Fruit fly (Drosophila melanogaster) whole organism, embryonic: ENCODE data around the gene SpdS.

Experiments
- Atf6 ChIP-seq: fragments of 200-800 bp; sonication (Bioruptor generic); IDR thresholded peaks from 2 replicates; pipeline ENCODE4 v1.3.6; 2022; ENCODE audit warnings: missing biosample characterization, missing genetic modification characterization
- Bdp1 ChIP-seq: fragments of 200-800 bp; sonication (Bioruptor generic); optimal IDR thresholded peaks from 3 replicates; lab custom pipeline; 2016; ENCODE audit warnings: missing biosample characterization, missing genetic modification characterization
- CG10209 ChIP-seq: fragments of 200-800 bp; sonication (Bioruptor generic); optimal IDR thresholded peaks from 3 replicates; lab custom pipeline; 2017; ENCODE audit warnings: missing biosample characterization, mild to moderate bottlenecking, missing genetic modification characterization, missing genetic modification reagents
- CG10462 ChIP-seq: fragments of 200-800 bp; sonication (Bioruptor generic); optimal IDR thresholded peaks from 2 replicates; lab custom pipeline; 2016; ENCODE audit warnings: missing biosample characterization, missing genetic modification characterization
- CG14710 ChIP-seq: fragments of 200-800 bp; sonication (Bioruptor generic); optimal IDR thresholded peaks from 3 replicates; lab custom pipeline; 2019; ENCODE audit warnings: missing biosample characterization, mild to moderate bottlenecking, missing genetic modification characterization, moderate library complexity
- CG15514 ChIP-seq: fragments of 200-800 bp; sonication (Bioruptor generic); optimal IDR thresholded peaks from 3 replicates; lab custom pipeline; 2017; ENCODE audit warnings: missing biosample characterization, missing genetic modification characterization, mild to moderate bottlenecking, moderate library complexity, missing genetic modification reagents
- CG15601 ChIP-seq: fragments of 200-800 bp; sonication (Bioruptor generic); optimal IDR thresholded peaks from 3 replicates; lab custom pipeline; 2019; ENCODE audit warnings: missing biosample characterization, mild to moderate bottlenecking, missing genetic modification characterization, moderate library complexity
- CG17359 ChIP-seq: fragments of 200-800 bp; sonication (Bioruptor generic); optimal IDR thresholded peaks from 3 replicates; lab custom pipeline; 2018; ENCODE audit warnings: missing biosample characterization, mild to moderate bottlenecking, missing genetic modification characterization, moderate library complexity
- CG17568 ChIP-seq: fragments of 200-800 bp; sonication (Bioruptor generic); optimal IDR thresholded peaks from 2 replicates; lab custom pipeline; 2018; ENCODE audit warnings: missing biosample characterization, mild to moderate bottlenecking, missing genetic modification characterization, moderate library complexity
- CG2202 ChIP-seq: fragments of 200-800 bp; sonication (Bioruptor generic); optimal IDR thresholded peaks from 2 replicates; lab custom pipeline; 2018; ENCODE audit warnings: missing biosample characterization, mild to moderate bottlenecking, missing genetic modification characterization
- CG2712 ChIP-seq: fragments of 200-800 bp; optimal IDR thresholded peaks from 3 replicates; lab custom pipeline; 2019; ENCODE audit warnings: missing biosample characterization, mild to moderate bottlenecking, missing genetic modification characterization, moderate library complexity
- CG34422 ChIP-seq: fragments of 200-800 bp; sonication (Bioruptor generic); IDR thresholded peaks from 3 replicates; pipeline ENCODE4 v1.3.6; 2022; ENCODE audit warnings: missing biosample characterization, missing genetic modification characterization
- CG4360 ChIP-seq: fragments of 200-800 bp; sonication (Bioruptor generic); IDR thresholded peaks from 2 replicates; pipeline ENCODE4 v1.3.6; 2022; ENCODE audit warnings: missing biosample characterization, missing genetic modification characterization
- CG43689 ChIP-seq: fragments of 200-800 bp; sonication (Bioruptor generic); IDR thresholded peaks from 2 replicates; pipeline ENCODE4 v1.3.6; 2022; ENCODE audit warnings: missing biosample characterization, missing genetic modification characterization
- CG6765 ChIP-seq: fragments of 200-800 bp; sonication (Bioruptor generic); optimal IDR thresholded peaks from 3 replicates; lab custom pipeline; 2017; ENCODE audit warnings: missing biosample characterization, mild to moderate bottlenecking, missing genetic modification characterization
- CG8359 ChIP-seq: fragments of 200-800 bp; sonication (Bioruptor generic); optimal IDR thresholded peaks from 2 replicates; lab custom pipeline; 2017; ENCODE audit warnings: missing biosample characterization, mild to moderate bottlenecking, missing genetic modification characterization, borderline replicate concordance
- CG8944 ChIP-seq: fragments of 200-800 bp; sonication (Bioruptor generic); optimal IDR thresholded peaks from 3 replicates; lab custom pipeline; 2016; ENCODE audit warnings: missing biosample characterization, missing genetic modification characterization
- D19A ChIP-seq: fragments of 200-800 bp; optimal IDR thresholded peaks from 3 replicates; lab custom pipeline; 2019; ENCODE audit warnings: missing biosample characterization, mild to moderate bottlenecking, missing genetic modification characterization, moderate library complexity
- D19B ChIP-seq: fragments of 200-800 bp; sonication (Bioruptor generic); optimal IDR thresholded peaks from 2 replicates; lab custom pipeline; 2017; ENCODE audit warnings: missing biosample characterization, mild to moderate bottlenecking, missing genetic modification characterization
- GATAe ChIP-seq: fragments of 200-800 bp; sonication (Bioruptor generic); conservative IDR thresholded peaks from 2 replicates; pipeline ENCODE4 v1.3.6; 2022; ENCODE audit warnings: missing biosample characterization, missing genetic modification characterization
- Hsf ChIP-seq: fragments of 200-800 bp; sonication (Bioruptor generic); optimal IDR thresholded peaks from 3 replicates; lab custom pipeline; 2016; ENCODE audit warnings: missing biosample characterization, missing genetic modification characterization
- Jarid2 ChIP-seq: fragments of 200-800 bp; sonication (Bioruptor generic); optimal IDR thresholded peaks from 3 replicates; lab custom pipeline; 2017; ENCODE audit warnings: mild to moderate bottlenecking, missing biosample characterization, missing genetic modification reagents, missing genetic modification characterization
- Kr ChIP-seq: fragments of 200-800 bp; sonication (Bioruptor generic); optimal IDR thresholded peaks from 2 replicates; lab custom pipeline; 2017; ENCODE audit warnings: missing biosample characterization, mild to moderate bottlenecking, missing genetic modification characterization
- NFAT ChIP-seq: fragments of 200-800 bp; sonication (Bioruptor generic); IDR thresholded peaks from 2 replicates; pipeline ENCODE4 v1.3.6; 2022; ENCODE audit warnings: missing biosample characterization, missing genetic modification characterization
- Ptx1 ChIP-seq: fragments of 200-800 bp; sonication (Bioruptor generic); IDR thresholded peaks from 2 replicates; pipeline ENCODE4 v1.3.6; 2022; ENCODE audit warnings: missing biosample characterization, missing genetic modification characterization
- Xrp1 ChIP-seq: fragments of 200-800 bp; sonication (Bioruptor generic); IDR thresholded peaks from 2 replicates; pipeline ENCODE4 v1.3.6; 2022; ENCODE audit warnings: missing biosample characterization, missing genetic modification characterization
- ac ChIP-seq: fragments of 200-800 bp; sonication (Bioruptor generic); optimal IDR thresholded peaks from 3 replicates; lab custom pipeline; 2017; ENCODE audit warnings: missing biosample characterization, mild to moderate bottlenecking, missing genetic modification characterization
- ato ChIP-seq: fragments of 200-800 bp; sonication (Bioruptor generic); IDR thresholded peaks from 2 replicates; pipeline ENCODE4 v1.3.6; 2022; ENCODE audit warnings: missing biosample characterization, missing genetic modification characterization; ENCODE audit not compliant: partially characterized antibody
- bab2 ChIP-seq: fragments of 200-800 bp; sonication (Bioruptor generic); optimal IDR thresholded peaks from 2 replicates; lab custom pipeline; 2016; ENCODE audit warnings: missing biosample characterization, missing genetic modification characterization
- bsh ChIP-seq, 2 experiments: fragments of 200-800 bp; sonication (Bioruptor generic); optimal IDR thresholded peaks; 2 replicates each; lab custom pipeline; 2017 to 2018; ENCODE audit warnings: mild to moderate bottlenecking in 2 of 2, missing biosample characterization in 2 of 2, missing genetic modification characterization in 2 of 2, moderate library complexity in 1 of 2
- cad ChIP-seq: fragments of >200 bp; optimal IDR thresholded peaks from 2 replicates; lab custom pipeline; 2017; ENCODE audit warnings: missing biosample characterization, missing genetic modification characterization
- dmrt11E ChIP-seq: fragments of 200-800 bp; sonication (Bioruptor generic); optimal IDR thresholded peaks from 3 replicates; lab custom pipeline; 2018; ENCODE audit warnings: missing biosample characterization, mild to moderate bottlenecking, missing genetic modification characterization, moderate library complexity
- en ChIP-seq: fragments of 200-800 bp; sonication (Bioruptor generic); optimal IDR thresholded peaks from 2 replicates; lab custom pipeline; 2016; ENCODE audit warnings: missing biosample characterization, missing genetic modification characterization
- gcm ChIP-seq: fragments of 200-800 bp; sonication (Bioruptor generic); optimal IDR thresholded peaks from 2 replicates; lab custom pipeline; 2019; ENCODE audit warnings: missing biosample characterization, mild to moderate bottlenecking, missing genetic modification characterization, moderate library complexity
- grau ChIP-seq: fragments of 200-800 bp; optimal IDR thresholded peaks from 3 replicates; lab custom pipeline; 2019; ENCODE audit warnings: missing biosample characterization, mild to moderate bottlenecking, missing genetic modification characterization, moderate library complexity
- ind ChIP-seq: fragments of 200-800 bp; sonication (Bioruptor generic); optimal IDR thresholded peaks from 3 replicates; lab custom pipeline; 2016; ENCODE audit warnings: missing biosample characterization, missing genetic modification characterization
- kay ChIP-seq: fragments of 200-800 bp; sonication (Bioruptor generic); optimal IDR thresholded peaks from 2 replicates; lab custom pipeline; 2016; ENCODE audit warnings: missing biosample characterization, missing genetic modification characterization
- kni ChIP-seq: fragments of 200-800 bp; sonication (Bioruptor generic); optimal IDR thresholded peaks from 3 replicates; lab custom pipeline; 2017; ENCODE audit warnings: mild to moderate bottlenecking, missing biosample characterization, missing genetic modification reagents, missing genetic modification characterization
- nmo ChIP-seq: fragments of 200-800 bp; sonication (Bioruptor generic); optimal IDR thresholded peaks from 2 replicates; lab custom pipeline; 2018; ENCODE audit warnings: missing biosample characterization, mild to moderate bottlenecking, missing genetic modification characterization, moderate library complexity
- org-1 ChIP-seq: fragments of 200-800 bp; sonication (Bioruptor generic); optimal IDR thresholded peaks from 2 replicates; lab custom pipeline; 2017; ENCODE audit warnings: missing biosample characterization, missing genetic modification characterization
- peb ChIP-seq: fragments of 200-800 bp; sonication (Bioruptor generic); IDR thresholded peaks from 2 replicates; pipeline ENCODE4 v1.3.6; 2022; ENCODE audit warnings: missing biosample characterization, missing genetic modification characterization
- phol ChIP-seq: fragments of 200-800 bp; sonication (Bioruptor generic); optimal IDR thresholded peaks from 3 replicates; lab custom pipeline; 2018; ENCODE audit warnings: missing biosample characterization, mild to moderate bottlenecking, missing genetic modification characterization, moderate library complexity
- pita ChIP-seq: fragments of 200-800 bp; sonication (Bioruptor generic); optimal IDR thresholded peaks from 2 replicates; lab custom pipeline; 2017; ENCODE audit warnings: missing biosample characterization, mild to moderate bottlenecking, missing genetic modification characterization
- pnt ChIP-seq: fragments of 200-800 bp; sonication (Bioruptor generic); optimal IDR thresholded peaks from 3 replicates; lab custom pipeline; 2016; ENCODE audit warnings: missing biosample characterization, missing genetic modification characterization
- ranshi ChIP-seq: fragments of 200-800 bp; sonication (Bioruptor generic); IDR thresholded peaks from 2 replicates; pipeline ENCODE4 v1.3.6; 2022; ENCODE audit warnings: missing biosample characterization, missing genetic modification characterization
- slbo ChIP-seq: fragments of 200-800 bp; sonication (Bioruptor generic); IDR thresholded peaks from 2 replicates; pipeline ENCODE4 v1.3.6; 2022; ENCODE audit warnings: missing biosample characterization, missing genetic modification characterization
- so ChIP-seq: fragments of 200-800 bp; sonication (Bioruptor generic); IDR thresholded peaks from 3 replicates; pipeline ENCODE4 v1.3.6; 2022; ENCODE audit warnings: missing biosample characterization, missing genetic modification characterization
- sr ChIP-seq: fragments of 200-800 bp; sonication (Bioruptor generic); IDR thresholded peaks from 3 replicates; pipeline ENCODE4 v1.3.6; 2022; ENCODE audit warnings: missing biosample characterization, missing genetic modification characterization
- sug ChIP-seq: fragments of 200-800 bp; optimal IDR thresholded peaks from 2 replicates; lab custom pipeline; 2019; ENCODE audit warnings: missing biosample characterization, mild to moderate bottlenecking, missing genetic modification characterization, moderate library complexity
- wek ChIP-seq: fragments of 200-800 bp; sonication (Bioruptor generic); optimal IDR thresholded peaks from 3 replicates; lab custom pipeline; 2018; ENCODE audit warnings: missing biosample characterization, mild to moderate bottlenecking, missing genetic modification characterization, moderate library complexity
- zen2 ChIP-seq: fragments of 200-800 bp; sonication (Bioruptor generic); IDR thresholded peaks from 3 replicates; pipeline ENCODE4 v1.3.6; 2022; ENCODE audit warnings: missing biosample characterization, missing genetic modification characterization; ENCODE audit not compliant: partially characterized antibody

SpdS gene

dm6 chr3R:9600558-9600959, 30.9 kb upstream of the SpdS start (continued):
- TF ChIP-seq CG2712 (tag; lab: Kevin White, UChicago): peak; percentile 45
- peak; percentile 56 for TF ChIP-seq CG17359 (tag; lab: Kevin White, UChicago)
- TF ChIP-seq Bdp1 (GFP tag; lab: Kevin White, UChicago): no peak
- TF ChIP-seq nmo (GFP tag; lab: Kevin White, UChicago): peak; percentile 61
- TF ChIP-seq org-1 (GFP tag; lab: Kevin White, UChicago): no peak
- no peak for TF ChIP-seq pita (GFP tag; lab: Kevin White, UChicago)
- TF ChIP-seq CG14710 (tag; lab: Kevin White, UChicago): peak; percentile 19
- TF ChIP-seq CG17568: peak; percentile 36
- no peak for TF ChIP-seq ac (GFP tag; lab: Kevin White, UChicago)
- TF ChIP-seq CG43689: no peak
- TF ChIP-seq so (GFP tag; lab: Robert Waterston, UW): no peak
- TF ChIP-seq gcm (GFP tag; lab: Kevin White, UChicago): peak; percentile 21
- TF ChIP-seq CG6765 (GFP tag; lab: Kevin White, UChicago): peak; percentile 20
- peak; percentile 39 for TF ChIP-seq dmrt11E (tag; lab: Kevin White, UChicago)
- TF ChIP-seq CG8359 (GFP tag; lab: Kevin White, UChicago): peak; percentile 20
- TF ChIP-seq GATAe: no peak
- TF ChIP-seq Kr (GFP tag; lab: Kevin White, UChicago): peak; percentile 17
- no peak for TF ChIP-seq ato (GFP tag; lab: Robert Waterston, UW)
- no peak for TF ChIP-seq CG8944 (GFP tag; lab: Kevin White, UChicago)
- TF ChIP-seq Ptx1 (GFP tag; lab: Robert Waterston, UW): peak; percentile 13; the same call in 1 of the 2 replicates
- TF ChIP-seq phol: peak; percentile 29
- peak; percentile 59 for TF ChIP-seq CG15601 (tag; lab: Kevin White, UChicago)
- TF ChIP-seq CG15514 (GFP tag; lab: Kevin White, UChicago): peak; percentile 53
- TF ChIP-seq ind: peak; percentile 27
- no peak for TF ChIP-seq zen2 (GFP tag; lab: Robert Waterston, UW)
- peak; percentile 57 for TF ChIP-seq ranshi
- TF ChIP-seq bab2 (GFP tag; lab: Kevin White, UChicago): no peak
- no peak for TF ChIP-seq sr (GFP tag; lab: Robert Waterston, UW)
- TF ChIP-seq en: no peak
- peak; percentile 63 for TF ChIP-seq grau (tag; lab: Kevin White, UChicago)
- TF ChIP-seq pnt (GFP tag; lab: Kevin White, UChicago): no peak
- TF ChIP-seq CG2202 (tag; lab: Kevin White, UChicago): peak; percentile 31
- TF ChIP-seq Jarid2 (GFP tag; lab: Kevin White, UChicago): peak; percentile 26
- no peak for TF ChIP-seq CG34422 (GFP tag; lab: Robert Waterston, UW)
- TF ChIP-seq D19A (tag; lab: Kevin White, UChicago): peak; percentile 39
- peak in 1 of 2 experiments; percentile 40 for TF ChIP-seq bsh (GFP tag; optimal IDR thresholded peaks at IDR 0.05; lab: Kevin White, UChicago)
- no peak for TF ChIP-seq peb
- TF ChIP-seq kay (GFP tag; lab: Kevin White, UChicago): peak; percentile 43
- TF ChIP-seq Atf6 (GFP tag; lab: Robert Waterston, UW): peak; percentile 40; the same call in 1 of the 2 replicates
- TF ChIP-seq wek (GFP tag; lab: Kevin White, UChicago): peak; percentile 31
- TF ChIP-seq D19B (GFP tag; lab: Kevin White, UChicago): peak; percentile 41
- peak; percentile 57 for TF ChIP-seq sug (tag; lab: Kevin White, UChicago)
- TF ChIP-seq CG4360: no peak
- TF ChIP-seq kni (GFP tag; lab: Kevin White, UChicago): no peak
- peak; percentile 40; the same call in 1 of the 2 replicates for TF ChIP-seq NFAT (GFP tag; lab: Robert Waterston, UW)
- TF ChIP-seq CG10462: no peak
- peak; percentile 60 for TF ChIP-seq CG10209
- TF ChIP-seq Xrp1 (GFP tag; lab: Robert Waterston, UW): peak; percentile 50
- peak; percentile 67 for TF ChIP-seq slbo
- TF ChIP-seq cad (GFP tag; lab: Kevin White, UChicago): no peak
- no peak for TF ChIP-seq Hsf (GFP tag; lab: Kevin White, UChicago)
